Worm (Caenorhabditis elegans): ENCODE results near the gene ser-2.

ser-2 gene

ce11 chrX:15297396-15297827, 5.4 kb downstream of the ser-2 start (continued):
- TF ChIP-seq grh-1 (GFP tag; IDR thresholded peaks at IDR 0.05) = no peak
- TF ChIP-seq ceh-82 (tag; optimal IDR thresholded peaks at IDR 0.05) = no peak
- TF ChIP-seq pax-3 (tag; optimal IDR thresholded peaks at IDR 0.05) = no peak
- TF ChIP-seq unc-98 (GFP tag; IDR thresholded peaks at IDR 0.05) = no peak
- TF ChIP-seq lin-39 (tag; optimal IDR thresholded peaks at IDR 0.05) = no peak
- TF ChIP-seq unc-130 (tag; optimal IDR thresholded peaks at IDR 0.05) = no peak
- TF ChIP-seq jun-1 (tag; optimal IDR thresholded peaks at IDR 0.05) = no peak
- TF ChIP-seq nhr-19 (GFP tag; conservative IDR thresholded peaks at IDR 0.05) = peak; percentile 47
- TF ChIP-seq sptf-1 (tag; optimal IDR thresholded peaks at IDR 0.05) = no peak
- TF ChIP-seq F16B12.6 (tag; optimal IDR thresholded peaks at IDR 0.05) = no peak
- TF ChIP-seq sup-37 (GFP tag; optimal IDR thresholded peaks at IDR 0.05) = no peak
- peak; percentile 45 for TF ChIP-seq rnt-1 (tag; optimal IDR thresholded peaks at IDR 0.05)
- TF ChIP-seq aly-2 (tag; optimal IDR thresholded peaks at IDR 0.05) = no peak
- TF ChIP-seq lin-35 (GFP tag; optimal IDR thresholded peaks at IDR 0.05) = peak in 1 of 2 experiments; percentile 40
- TF ChIP-seq nhr-77 (tag; optimal IDR thresholded peaks at IDR 0.05) = no peak
- no peak for TF ChIP-seq ets-5 (GFP tag; IDR thresholded peaks at IDR 0.05)
- TF ChIP-seq nhr-11 (tag; optimal IDR thresholded peaks at IDR 0.05) = no peak
- TF ChIP-seq lir-3 (tag; optimal IDR thresholded peaks at IDR 0.05; ENCODE audit: poor library complexity) = peak; percentile 22
- no peak for TF ChIP-seq ceh-90 (tag; optimal IDR thresholded peaks at IDR 0.05)
- TF ChIP-seq mep-1 (tag; optimal IDR thresholded peaks at IDR 0.05) = peak; percentile 52
- TF ChIP-seq efl-3 (GFP tag; optimal IDR thresholded peaks at IDR 0.05) = no peak
- TF ChIP-seq ceh-63 (GFP tag; optimal IDR thresholded peaks at IDR 0.05) = no peak
- TF ChIP-seq egl-13 (tag; optimal IDR thresholded peaks at IDR 0.05) = no peak
- TF ChIP-seq tlp-1 (tag; optimal IDR thresholded peaks at IDR 0.05) = no peak
- no peak for TF ChIP-seq unc-62 (GFP tag; optimal IDR thresholded peaks at IDR 0.05)
- TF ChIP-seq snpc-4 (tag; optimal IDR thresholded peaks at IDR 0.05) = no peak
- peak; percentile 6 for TF ChIP-seq tbx-2 (tag; optimal IDR thresholded peaks at IDR 0.05)
- no peak for TF ChIP-seq dpl-1 (GFP tag; optimal IDR thresholded peaks at IDR 0.05)
- no peak for TF ChIP-seq nhr-76 (tag; optimal IDR thresholded peaks at IDR 0.05)
- peak in 1 of 6 experiments; percentile 30 for TF ChIP-seq elt-3 (tag; optimal IDR thresholded peaks at IDR 0.05)
- TF ChIP-seq lin-15B (tag; optimal IDR thresholded peaks at IDR 0.05) = no peak
- TF ChIP-seq unc-86 (tag; optimal IDR thresholded peaks at IDR 0.05) = no peak
- peak; percentile 38 for TF ChIP-seq nhr-20 (tag; optimal IDR thresholded peaks at IDR 0.05)
- no peak for TF ChIP-seq pag-3 (tag; optimal IDR thresholded peaks at IDR 0.05; ENCODE audit: borderline replicate concordance, insufficient read depth)
- TF ChIP-seq aha-1 (tag; optimal IDR thresholded peaks at IDR 0.05) = no peak
- no peak for TF ChIP-seq hpl-2 (GFP tag; optimal IDR thresholded peaks at IDR 0.05)
- TF ChIP-seq fkh-4 (tag; optimal IDR thresholded peaks at IDR 0.05; ENCODE audit: borderline replicate concordance) = no peak
- TF ChIP-seq blmp-1 (tag; optimal IDR thresholded peaks at IDR 0.05) = no peak
- TF ChIP-seq nhr-28 (tag; optimal IDR thresholded peaks at IDR 0.05) = no peak
- peak; percentile 56 for TF ChIP-seq nhr-47 (tag; optimal IDR thresholded peaks at IDR 0.05)
- no peak for TF ChIP-seq alr-1 (tag; optimal IDR thresholded peaks at IDR 0.05; ENCODE audit: borderline replicate concordance)
- TF ChIP-seq fos-1 (tag; optimal IDR thresholded peaks at IDR 0.05) = peak; percentile 4
- no peak for TF ChIP-seq pqm-1 (tag; optimal IDR thresholded peaks at IDR 0.05)
- no peak for TF ChIP-seq mef-2 (tag; optimal IDR thresholded peaks at IDR 0.05)
- TF ChIP-seq lin-14 (GFP tag; optimal IDR thresholded peaks at IDR 0.05) = peak; percentile 10
- no peak for TF ChIP-seq ceh-8 (GFP tag; optimal IDR thresholded peaks at IDR 0.05)
- no peak for TF ChIP-seq skn-1 (tag; optimal IDR thresholded peaks at IDR 0.05)
- no peak for TF ChIP-seq nhr-84 (tag; optimal IDR thresholded peaks at IDR 0.05)
- TF ChIP-seq vab-15 (tag; optimal IDR thresholded peaks at IDR 0.05) = no peak
- TF ChIP-seq mdl-1 (tag; optimal IDR thresholded peaks at IDR 0.05) = peak in 1 of 2 experiments; percentile 36
- no peak for TF ChIP-seq nhr-237 (tag; optimal IDR thresholded peaks at IDR 0.05)
- TF ChIP-seq fkh-10 (GFP tag; optimal IDR thresholded peaks at IDR 0.05) = no peak
- no peak for TF ChIP-seq isw-1 (GFP tag; IDR thresholded peaks at IDR 0.05)
- peak; percentile 26 for TF ChIP-seq dsc-1 (tag; optimal IDR thresholded peaks at IDR 0.05)

Measured in whole organism, L1 larva.